Worm (Caenorhabditis elegans) whole organism, L4 larva: ENCODE data around the gene T07E3.4.

Experiments
- F10B5.3 ChIP-seq: sonication (generic microtip); optimal IDR thresholded peaks from 2 replicates; lab custom pipeline; 2016; ENCODE audit warnings: mild to moderate bottlenecking, missing genetic modification characterization, missing compliant biosample characterization
- F37D6.2 ChIP-seq: sonication (generic microtip); optimal IDR thresholded peaks from 2 replicates; lab custom pipeline; 2016; ENCODE audit warnings: mild to moderate bottlenecking, missing genetic modification characterization, missing compliant biosample characterization
- T26A8.4 ChIP-seq: fragments of 200-800 bp; sonication (Bioruptor generic); IDR thresholded peaks from 2 replicates; pipeline ENCODE4 v1.3.6; 2022; ENCODE audit warnings: missing genetic modification characterization, missing compliant biosample characterization
- ZK337.2 ChIP-seq: fragments of 200-800 bp; sonication (Bioruptor generic); IDR thresholded peaks from 2 replicates; pipeline ENCODE4 v1.3.6; 2022; ENCODE audit warnings: missing genetic modification reagents, missing genetic modification characterization, missing compliant biosample characterization
- aha-1 ChIP-seq: fragments of 150-350 bp; peaks from one replicate; lab custom pipeline; 2014; ENCODE audit warnings: missing biosample characterization, missing genetic modification characterization
- aly-2 ChIP-seq: sonication (generic microtip); optimal IDR thresholded peaks from 2 replicates; lab custom pipeline; 2018; ENCODE audit warnings: missing biosample characterization, missing genetic modification characterization
- ama-1 ChIP-seq: fragments of 150-350 bp; optimal IDR thresholded peaks from 2 replicates; lab custom pipeline; 2014; ENCODE audit warnings: inconsistent platforms, mixed read lengths
- daf-16 ChIP-seq, 3 experiments: sonication (generic microtip); optimal IDR thresholded peaks; 2 replicates each; lab custom pipeline; 2016 to 2017; ENCODE audit warnings: missing genetic modification characterization in 3 of 3, missing genetic modification reagents in 3 of 3, mild to moderate bottlenecking in 2 of 3, missing compliant biosample characterization in 2 of 3, missing biosample characterization in 1 of 3, moderate library complexity in 1 of 3
- dmd-6 ChIP-seq: fragments of 200-800 bp; sonication (Bioruptor generic); IDR thresholded peaks from 2 replicates; pipeline ENCODE4 v1.3.6; 2022; ENCODE audit warnings: missing genetic modification reagents, missing genetic modification characterization, missing compliant biosample characterization
- dve-1 ChIP-seq: sonication (generic microtip); optimal IDR thresholded peaks from 2 replicates; lab custom pipeline; 2017; ENCODE audit warnings: antibody characterized with exemption, mild to moderate bottlenecking, missing genetic modification characterization, missing compliant biosample characterization; ENCODE audit not compliant: insufficient read depth
- hif-1 ChIP-seq, 2 experiments: sonication (generic microtip); optimal IDR thresholded peaks; 2 replicates each; lab custom pipeline; 2016 to 2017; ENCODE audit warnings: missing compliant biosample characterization in 2 of 2, missing genetic modification characterization in 2 of 2, missing genetic modification reagents in 2 of 2, missing genotype in 2 of 2, mild to moderate bottlenecking in 1 of 2
- hlh-11 ChIP-seq: fragments of 200-800 bp; sonication (Bioruptor generic); optimal IDR thresholded peaks from 2 replicates; lab custom pipeline; 2018; ENCODE audit warnings: mild to moderate bottlenecking, missing genetic modification characterization, missing compliant biosample characterization
- hmg-1.1 ChIP-seq: fragments of 200-800 bp; sonication (Bioruptor generic); IDR thresholded peaks from 2 replicates; pipeline ENCODE4 v1.3.6; 2022; ENCODE audit warnings: missing genetic modification reagents, missing genetic modification characterization, missing compliant biosample characterization
- lin-1 ChIP-seq: fragments of 200-800 bp; sonication (Bioruptor generic); IDR thresholded peaks from 2 replicates; pipeline ENCODE4 v1.3.6; 2022; ENCODE audit warnings: missing genetic modification reagents, missing genetic modification characterization, missing compliant biosample characterization
- lin-15B ChIP-seq: fragments of 150-350 bp; sonication (generic microtip); optimal IDR thresholded peaks from 3 replicates; lab custom pipeline; 2014; ENCODE audit warnings: missing biosample characterization, missing genetic modification characterization
- lsy-2 ChIP-seq, 2 experiments: fragments of 150-350 bp in 1 of 2; sonication (generic microtip) in 1 of 2; optimal IDR thresholded peaks; 2 replicates each; lab custom pipeline; 2014 to 2017; ENCODE audit warnings: missing biosample characterization in 2 of 2, missing genetic modification characterization in 2 of 2
- madf-5 ChIP-seq, 2 experiments: fragments of 200-800 bp; sonication (Bioruptor generic); IDR thresholded peaks; 2 replicates each; pipeline ENCODE4 v1.3.6; 2022; ENCODE audit warnings: missing compliant biosample characterization in 2 of 2, missing genetic modification characterization in 2 of 2
- mdl-1 ChIP-seq, 2 experiments: fragments of 150-350 bp in 1 of 2; sonication (generic microtip) in 1 of 2; optimal IDR thresholded peaks; 2 replicates each; lab custom pipeline; 2014 to 2017; ENCODE audit warnings: missing biosample characterization in 2 of 2, missing genetic modification characterization in 2 of 2
- mep-1 ChIP-seq: fragments of 150-350 bp; sonication (generic microtip); optimal IDR thresholded peaks from 3 replicates; lab custom pipeline; 2014; ENCODE audit warnings: missing biosample characterization, missing genetic modification characterization
- nhr-10 ChIP-seq: fragments of 150-350 bp; optimal IDR thresholded peaks from 2 replicates; lab custom pipeline; 2014; ENCODE audit warnings: missing biosample characterization, missing genetic modification characterization
- nhr-11 ChIP-seq: fragments of 150-350 bp; optimal IDR thresholded peaks from 2 replicates; lab custom pipeline; 2014; ENCODE audit warnings: missing biosample characterization, missing genetic modification characterization
- nhr-111 ChIP-seq: fragments of 200-800 bp; sonication (Bioruptor generic); optimal IDR thresholded peaks from 2 replicates; lab custom pipeline; 2018; ENCODE audit warnings: mild to moderate bottlenecking, missing genetic modification characterization, missing compliant biosample characterization
- nhr-41 ChIP-seq: fragments of 200-800 bp; sonication (Bioruptor generic); IDR thresholded peaks from 2 replicates; pipeline ENCODE4 v1.3.6; 2022; ENCODE audit warnings: missing genetic modification reagents, missing genetic modification characterization, missing compliant biosample characterization
- nhr-6 ChIP-seq: fragments of 150-350 bp; optimal IDR thresholded peaks from 2 replicates; lab custom pipeline; 2014; ENCODE audit warnings: missing biosample characterization, missing genetic modification characterization
- pha-4 ChIP-seq, 2 experiments: fragments of 150-350 bp in 1 of 2; fragments of 200-800 bp in 1 of 2; sonication (Bioruptor generic) in 1 of 2; IDR thresholded peaks in 1 of 2; optimal IDR thresholded peaks in 1 of 2; 2 replicates each; pipeline versions ENCODE4 v1.3.6 to Lab custom; 2014 to 2022; ENCODE audit warnings: missing genetic modification characterization in 2 of 2, missing genetic modification reagents in 2 of 2, missing biosample characterization in 1 of 2, missing compliant biosample characterization in 1 of 2
- php-3 ChIP-seq: fragments of 200-800 bp; sonication (Bioruptor generic); IDR thresholded peaks from 2 replicates; pipeline ENCODE4 v1.3.6; 2022; ENCODE audit warnings: missing genetic modification reagents, missing genetic modification characterization, missing compliant biosample characterization
- snpc-1.2 ChIP-seq: fragments of 200-800 bp; sonication (Bioruptor generic); IDR thresholded peaks from 2 replicates; pipeline ENCODE4 v1.3.6; 2022; ENCODE audit warnings: missing genetic modification reagents, missing genetic modification characterization, missing compliant biosample characterization
- snpc-4 ChIP-seq: fragments of 150-350 bp; optimal IDR thresholded peaks from 2 replicates; lab custom pipeline; 2014; ENCODE audit warnings: missing biosample characterization, missing genetic modification characterization
- spr-3 ChIP-seq: fragments of 200-800 bp; sonication (Bioruptor generic); optimal IDR thresholded peaks from 2 replicates; lab custom pipeline; 2018; ENCODE audit warnings: mild to moderate bottlenecking, missing genetic modification characterization, missing compliant biosample characterization
- unc-62 ChIP-seq, 3 experiments: fragments of 150-350 bp in 1 of 3; sonication (generic microtip); optimal IDR thresholded peaks in 2 of 3; peaks in 1 of 3; 1 replicate in 1 of 3; 2 replicates in 2 of 3; lab custom pipeline; 2014 to 2017; ENCODE audit warnings: missing biosample characterization in 3 of 3, missing genetic modification characterization in 3 of 3, missing genetic modification reagents in 3 of 3, missing genotype in 1 of 3
- zip-11 ChIP-seq: fragments of 200-800 bp; sonication (Bioruptor generic); IDR thresholded peaks from 2 replicates; pipeline ENCODE4 v1.3.6; 2022; ENCODE audit warnings: missing genetic modification characterization, missing compliant biosample characterization

Gene T07E3.4

ce11 chrIII:6872534-6873150 is 25.2 kb upstream of the T07E3.4 start, which contains the start of gene K04C2.3 (continued):
- TF ChIP-seq nhr-10 (tag; lab: Kevin White, UChicago) (peak; percentile 23), mdl-1 (tag; optimal IDR thresholded peaks at IDR 0.05; lab: Kevin White, UChicago) (peak in 1 of 2 experiments; percentile 53), nhr-11 (tag; lab: Kevin White, UChicago) (no peak), snpc-1.2 (no peak), dmd-6 (GFP tag; lab: Robert Waterston, UW) (peak; percentile 21; the same call in 1 of the 2 replicates), madf-5 (GFP tag; IDR thresholded peaks at IDR 0.05; lab: Robert Waterston, UW) (no peak), T26A8.4 (GFP tag; lab: Robert Waterston, UW) (no peak), daf-16 (GFP tag; optimal IDR thresholded peaks at IDR 0.05; lab: Kevin White, UChicago) (no peak), daf-16 (tag; optimal IDR thresholded peaks at IDR 0.05; lab: Kevin White, UChicago) (peak; percentile 86), nhr-6 (tag; lab: Kevin White, UChicago) (no peak), lin-15B (tag; lab: Kevin White, UChicago) (no peak), hlh-11 (peak; percentile 70), hmg-1.1 (GFP tag; lab: Robert Waterston, UW) (no peak), spr-3 (GFP tag; lab: Kevin White, UChicago) (no peak)
- TF ChIP-seq, all 104 proteins: peak for 10

- TF ChIP-seq hif-1 (tag; optimal IDR thresholded peaks at IDR 0.05; lab: Kevin White, UChicago) (peak in 1 of 2 experiments; percentile 36), ZK337.2 (0 out of 2 replicates have a peak, but pooled peaks have one; percentile 12), lsy-2 (tag; optimal IDR thresholded peaks at IDR 0.05; lab: Kevin White, UChicago) (peak; percentile 5 to 64), F37D6.2 (tag; lab: Kevin White, UChicago) (peak; percentile 10), nhr-11 (tag; lab: Kevin White, UChicago) (peak; percentile 32), madf-5 (GFP tag; IDR thresholded peaks at IDR 0.05; lab: Robert Waterston, UW) (no peak), nhr-41 (GFP tag; lab: Robert Waterston, UW) (no peak), ama-1 (lab: Kevin White, UChicago) (peak; percentile 1), mep-1 (peak; percentile 48), daf-16 (GFP tag; optimal IDR thresholded peaks at IDR 0.05; lab: Kevin White, UChicago) (peak in 1 of 2 experiments; percentile 44), daf-16 (tag; optimal IDR thresholded peaks at IDR 0.05; lab: Kevin White, UChicago) (no peak)
These were observed 24.1 kb upstream of the T07E3.4 start for ce11 chrIII:6873724-6874123.

DNA sequence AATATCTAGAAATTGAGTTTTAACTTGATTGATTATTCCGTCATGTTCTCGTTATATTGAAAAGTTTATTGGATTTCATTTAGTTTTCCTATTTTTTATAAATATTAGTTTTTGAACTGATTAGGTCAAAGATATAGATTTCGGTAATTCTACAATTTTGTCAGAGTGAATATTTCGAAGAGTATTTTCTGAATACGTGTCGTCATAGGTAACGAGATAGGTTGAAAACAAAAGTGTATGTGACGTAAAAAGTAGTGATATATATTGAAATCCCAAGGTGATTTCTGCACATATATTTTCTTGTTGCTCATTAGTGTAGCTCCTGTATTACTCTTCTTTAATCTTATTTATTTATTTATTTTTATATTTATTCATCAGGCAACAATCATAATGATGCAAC is 17.0 kb upstream of the T07E3.4 start, which contains the start of gene K04C2.7:
Gene K04C2.7, plus strand, starts transcription at position 301 of the 400 bp plus-strand sequence.
- no peak for TF ChIP-seq F10B5.3 (tag; lab: Kevin White, UChicago)
- no peak for TF ChIP-seq nhr-41 (GFP tag; lab: Robert Waterston, UW)
- no peak for TF ChIP-seq lin-1 (GFP tag; lab: Robert Waterston, UW)
- no peak for TF ChIP-seq aha-1 (tag; lab: Kevin White, UChicago)
- TF ChIP-seq dve-1, result no peak
- no peak for TF ChIP-seq php-3
- TF ChIP-seq nhr-111, result no peak
- no peak for TF ChIP-seq zip-11 (GFP tag; lab: Robert Waterston, UW)

DNA sequence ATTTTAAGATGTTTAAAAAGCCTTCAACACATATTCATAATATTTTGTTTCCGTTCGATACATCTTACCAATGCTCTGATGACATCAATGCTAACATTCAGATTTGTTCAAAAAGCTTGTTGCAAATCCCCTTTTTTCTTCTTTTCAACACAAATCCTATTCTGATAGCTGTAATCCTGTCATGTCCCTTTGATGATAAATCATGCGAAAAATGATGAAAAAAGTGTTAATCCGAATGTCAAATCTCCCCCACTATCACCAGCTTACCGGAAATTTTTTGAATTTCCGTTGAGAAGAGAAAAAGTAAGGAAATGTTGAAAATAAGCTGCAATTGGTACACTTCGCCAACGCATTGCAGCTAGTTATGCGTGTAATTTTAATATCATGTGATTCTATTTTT is 16.1 kb upstream of the T07E3.4 start:
- TF ChIP-seq nhr-41 (GFP tag; lab: Robert Waterston, UW), result no peak
- no peak for TF ChIP-seq aly-2 (tag; lab: Kevin White, UChicago)
- TF ChIP-seq snpc-4 (tag; lab: Kevin White, UChicago), result no peak
- TF ChIP-seq pha-4 (GFP tag; IDR thresholded peaks at IDR 0.05; lab: Robert Waterston, UW), result no peak
- TF ChIP-seq pha-4 (tag; optimal IDR thresholded peaks at IDR 0.05; lab: Kevin White, UChicago), result no peak
- peak in 1 of 2 experiments; percentile 85 for TF ChIP-seq unc-62 (GFP tag; optimal IDR thresholded peaks at IDR 0.05 in 1 of 2; lab: Kevin White, UChicago)
- no peak for TF ChIP-seq unc-62 (tag; optimal IDR thresholded peaks at IDR 0.05; lab: Kevin White, UChicago)
